Fruit fly (Drosophila melanogaster) whole organism, embryonic: Measurements from ENCODE around the gene Pink1.

Experiments used
- Adf1 ChIP-seq: fragments of 200-800 bp; sonication (Bioruptor generic); IDR thresholded peaks from 2 replicates; pipeline ENCODE4 v1.3.6; 2022; ENCODE audit warnings: missing biosample characterization, missing genetic modification characterization
- Aef1 ChIP-seq: fragments of 200-800 bp; sonication (Bioruptor generic); IDR thresholded peaks from 3 replicates; pipeline ENCODE4 v1.3.6; 2022; ENCODE audit warnings: missing biosample characterization, missing genetic modification characterization
- Asciz ChIP-seq: fragments of 200-800 bp; sonication (Bioruptor generic); optimal IDR thresholded peaks from 2 replicates; lab custom pipeline; 2017; ENCODE audit warnings: missing biosample characterization, mild to moderate bottlenecking, missing genetic modification characterization, missing genetic modification reagents
- B-H2 ChIP-seq: fragments of 200-800 bp; sonication (Bioruptor generic); optimal IDR thresholded peaks from 2 replicates; lab custom pipeline; 2018; ENCODE audit warnings: missing biosample characterization, mild to moderate bottlenecking, missing genetic modification characterization
- CG10654 ChIP-seq: fragments of 200-800 bp; sonication (Bioruptor generic); optimal IDR thresholded peaks from 2 replicates; lab custom pipeline; 2016; ENCODE audit warnings: missing biosample characterization, missing genetic modification characterization
- CG10979 ChIP-seq: fragments of 200-800 bp; sonication (Bioruptor generic); optimal IDR thresholded peaks from 2 replicates; lab custom pipeline; 2018; ENCODE audit warnings: missing biosample characterization, mild to moderate bottlenecking, missing genetic modification characterization, moderate library complexity
- CG11247 ChIP-seq: fragments of 200-800 bp; sonication (Bioruptor generic); IDR thresholded peaks from 2 replicates; pipeline ENCODE4 v1.3.6; 2022; ENCODE audit warnings: missing biosample characterization, missing genetic modification characterization
- CG12299 ChIP-seq: fragments of 200-800 bp; sonication (Bioruptor generic); optimal IDR thresholded peaks from 2 replicates; lab custom pipeline; 2018; ENCODE audit warnings: missing biosample characterization, mild to moderate bottlenecking, missing genetic modification characterization
- CG12942 ChIP-seq: fragments of 200-800 bp; sonication (Bioruptor generic); optimal IDR thresholded peaks from 3 replicates; lab custom pipeline; 2016; ENCODE audit warnings: missing biosample characterization, missing genetic modification characterization
- CG13296 ChIP-seq: fragments of 200-800 bp; sonication (Bioruptor generic); optimal IDR thresholded peaks from 3 replicates; lab custom pipeline; 2018; ENCODE audit warnings: missing biosample characterization, mild to moderate bottlenecking, missing genetic modification characterization
- CG14441 ChIP-seq: fragments of 200-800 bp; sonication (Bioruptor generic); IDR thresholded peaks from 2 replicates; pipeline ENCODE4 v1.3.6; 2022; ENCODE audit warnings: missing biosample characterization, missing genetic modification characterization
- CG15011 ChIP-seq: fragments of 200-800 bp; sonication (Bioruptor generic); optimal IDR thresholded peaks from 3 replicates; lab custom pipeline; 2018; ENCODE audit warnings: missing biosample characterization, mild to moderate bottlenecking, missing genetic modification characterization
- CG17568 ChIP-seq: fragments of 200-800 bp; sonication (Bioruptor generic); optimal IDR thresholded peaks from 2 replicates; lab custom pipeline; 2018; ENCODE audit warnings: missing biosample characterization, mild to moderate bottlenecking, missing genetic modification characterization, moderate library complexity
- CG2678 ChIP-seq: fragments of 200-800 bp; sonication (Bioruptor generic); optimal IDR thresholded peaks from 3 replicates; lab custom pipeline; 2019; ENCODE audit warnings: missing biosample characterization, mild to moderate bottlenecking, missing genetic modification characterization, moderate library complexity
- CG34224 ChIP-seq: fragments of 200-800 bp; sonication (Bioruptor generic); IDR thresholded peaks from 3 replicates; pipeline ENCODE4 v1.3.6; 2022; ENCODE audit warnings: missing biosample characterization, missing genetic modification characterization; ENCODE audit not compliant: partially characterized antibody
- CG5245 ChIP-seq: fragments of 200-800 bp; sonication (Bioruptor generic); optimal IDR thresholded peaks from 3 replicates; lab custom pipeline; 2016; ENCODE audit warnings: missing biosample characterization, missing genetic modification characterization
- CG6254 ChIP-seq: fragments of 200-800 bp; sonication (Bioruptor generic); optimal IDR thresholded peaks from 3 replicates; lab custom pipeline; 2017; ENCODE audit warnings: mild to moderate bottlenecking, missing biosample characterization, missing genetic modification reagents, missing genetic modification characterization
- CG8944 ChIP-seq: fragments of 200-800 bp; sonication (Bioruptor generic); optimal IDR thresholded peaks from 3 replicates; lab custom pipeline; 2016; ENCODE audit warnings: missing biosample characterization, missing genetic modification characterization
- CG9797 ChIP-seq: fragments of 200-800 bp; sonication (Bioruptor generic); optimal IDR thresholded peaks from 3 replicates; lab custom pipeline; 2018; ENCODE audit warnings: missing biosample characterization, mild to moderate bottlenecking, missing genetic modification characterization
- CrebB ChIP-seq: fragments of 200-800 bp; sonication (Bioruptor generic); optimal IDR thresholded peaks from 3 replicates; lab custom pipeline; 2018; ENCODE audit warnings: missing biosample characterization, mild to moderate bottlenecking, missing genetic modification characterization
- Dad ChIP-seq: fragments of 200-800 bp; sonication (Bioruptor generic); optimal IDR thresholded peaks from 3 replicates; lab custom pipeline; 2016; ENCODE audit warnings: missing biosample characterization, missing genetic modification characterization
- Dfd ChIP-seq, 2 experiments: fragments of >200 bp; optimal IDR thresholded peaks; 2 replicates each; lab custom pipeline; 2017; ENCODE audit warnings: missing biosample characterization in 2 of 2, missing genetic modification characterization in 2 of 2
- Doc3 ChIP-seq: fragments of 200-800 bp; sonication (Bioruptor generic); IDR thresholded peaks from 3 replicates; pipeline ENCODE4 v1.3.6; 2022; ENCODE audit warnings: missing biosample characterization, missing genetic modification characterization; ENCODE audit not compliant: partially characterized antibody
- GATAe ChIP-seq: fragments of 200-800 bp; sonication (Bioruptor generic); conservative IDR thresholded peaks from 2 replicates; pipeline ENCODE4 v1.3.6; 2022; ENCODE audit warnings: missing biosample characterization, missing genetic modification characterization
- Kr ChIP-seq: fragments of 200-800 bp; sonication (Bioruptor generic); optimal IDR thresholded peaks from 2 replicates; lab custom pipeline; 2017; ENCODE audit warnings: missing biosample characterization, mild to moderate bottlenecking, missing genetic modification characterization
- NC2α ChIP-seq: fragments of 200-800 bp; sonication (Bioruptor generic); optimal IDR thresholded peaks from 2 replicates; lab custom pipeline; 2016; ENCODE audit warnings: missing biosample characterization, missing genetic modification characterization
- NFAT ChIP-seq: fragments of 200-800 bp; sonication (Bioruptor generic); IDR thresholded peaks from 2 replicates; pipeline ENCODE4 v1.3.6; 2022; ENCODE audit warnings: missing biosample characterization, missing genetic modification characterization
- Optix ChIP-seq: fragments of 200-800 bp; sonication (Bioruptor generic); IDR thresholded peaks from 3 replicates; pipeline ENCODE4 v1.3.6; 2022; ENCODE audit warnings: missing biosample characterization, missing genetic modification characterization
- Sin3A ChIP-seq: fragments of >200 bp; optimal IDR thresholded peaks from 2 replicates; lab custom pipeline; 2018
- Ssrp ChIP-seq: fragments of 200-800 bp; sonication (Bioruptor generic); optimal IDR thresholded peaks from 2 replicates; lab custom pipeline; 2018; ENCODE audit warnings: missing biosample characterization, mild to moderate bottlenecking, missing genetic modification characterization, moderate library complexity
- cato ChIP-seq: fragments of 200-800 bp; sonication (Bioruptor generic); optimal IDR thresholded peaks from 2 replicates; lab custom pipeline; 2016; ENCODE audit warnings: missing biosample characterization, missing genetic modification characterization, borderline replicate concordance
- cg ChIP-seq: fragments of 200-800 bp; sonication (Bioruptor generic); optimal IDR thresholded peaks from 3 replicates; lab custom pipeline; 2019; ENCODE audit warnings: missing biosample characterization, mild to moderate bottlenecking, missing genetic modification characterization, moderate library complexity
- crp ChIP-seq, 2 experiments: fragments of 200-800 bp; sonication (Bioruptor generic); optimal IDR thresholded peaks; 2 replicates in 1 of 2; 3 replicates in 1 of 2; lab custom pipeline; 2017; ENCODE audit warnings: missing biosample characterization in 2 of 2, missing genetic modification characterization in 2 of 2, mild to moderate bottlenecking in 1 of 2, moderate library complexity in 1 of 2
- eve ChIP-seq, 2 experiments: fragments of >200 bp; optimal IDR thresholded peaks; 2 replicates each; lab custom pipeline; 2017; ENCODE audit warnings: missing biosample characterization in 2 of 2, missing genetic modification characterization in 2 of 2
- gfzf ChIP-seq: fragments of 200-800 bp; sonication (Bioruptor generic); optimal IDR thresholded peaks from 2 replicates; lab custom pipeline; 2016; ENCODE audit warnings: missing biosample characterization, mild to moderate bottlenecking, missing genetic modification characterization, moderate library complexity
- gro ChIP-seq: fragments of 200-800 bp; sonication (Bioruptor generic); optimal IDR thresholded peaks from 2 replicates; lab custom pipeline; 2016; ENCODE audit warnings: missing biosample characterization, missing genetic modification characterization
- lmd ChIP-seq: fragments of 200-800 bp; sonication (Bioruptor generic); IDR thresholded peaks from 2 replicates; pipeline ENCODE4 v1.3.6; 2022; ENCODE audit warnings: missing biosample characterization, missing genetic modification characterization
- pb ChIP-seq: fragments of 200-800 bp; sonication (Bioruptor generic); optimal IDR thresholded peaks from 3 replicates; lab custom pipeline; 2016; ENCODE audit warnings: missing biosample characterization, missing genetic modification characterization
- phol ChIP-seq: fragments of 200-800 bp; sonication (Bioruptor generic); optimal IDR thresholded peaks from 3 replicates; lab custom pipeline; 2018; ENCODE audit warnings: missing biosample characterization, mild to moderate bottlenecking, missing genetic modification characterization, moderate library complexity
- pita ChIP-seq: fragments of 200-800 bp; sonication (Bioruptor generic); optimal IDR thresholded peaks from 2 replicates; lab custom pipeline; 2017; ENCODE audit warnings: missing biosample characterization, mild to moderate bottlenecking, missing genetic modification characterization
- prd ChIP-seq, 3 experiments: fragments of >200 bp in 2 of 3; fragments of 200-800 bp in 1 of 3; sonication (Bioruptor generic) in 1 of 3; optimal IDR thresholded peaks in 2 of 3; IDR thresholded peaks in 1 of 3; 2 replicates in 2 of 3; 3 replicates in 1 of 3; pipeline versions ENCODE4 v1.3.6 to Lab custom; 2017 to 2022; ENCODE audit warnings: missing biosample characterization in 1 of 3, missing genetic modification characterization in 1 of 3
- pzg ChIP-seq: fragments of 200-800 bp; sonication (Bioruptor generic); optimal IDR thresholded peaks from 3 replicates; lab custom pipeline; 2018; ENCODE audit warnings: missing biosample characterization, mild to moderate bottlenecking, missing genetic modification characterization, moderate library complexity
- rib ChIP-seq: fragments of 200-800 bp; sonication (Bioruptor generic); IDR thresholded peaks from 2 replicates; pipeline ENCODE4 v1.3.6; 2022; ENCODE audit warnings: missing biosample characterization, missing genetic modification characterization
- sisA ChIP-seq: fragments of 200-800 bp; sonication (Bioruptor generic); IDR thresholded peaks from 2 replicates; pipeline ENCODE4 v1.3.6; 2022; ENCODE audit warnings: missing biosample characterization, missing genetic modification characterization
- sr ChIP-seq: fragments of 200-800 bp; sonication (Bioruptor generic); IDR thresholded peaks from 3 replicates; pipeline ENCODE4 v1.3.6; 2022; ENCODE audit warnings: missing biosample characterization, missing genetic modification characterization
- stwl ChIP-seq: fragments of 200-800 bp; sonication (Bioruptor generic); optimal IDR thresholded peaks from 3 replicates; lab custom pipeline; 2018; ENCODE audit warnings: missing biosample characterization, mild to moderate bottlenecking, missing genetic modification characterization, moderate library complexity
- tio ChIP-seq: fragments of 200-800 bp; sonication (Bioruptor generic); optimal IDR thresholded peaks from 2 replicates; lab custom pipeline; 2017; ENCODE audit warnings: missing biosample characterization, missing genetic modification characterization, inconsistent platforms
- trem ChIP-seq: fragments of 200-800 bp; optimal IDR thresholded peaks from 3 replicates; lab custom pipeline; 2019; ENCODE audit warnings: missing biosample characterization, mild to moderate bottlenecking, missing genetic modification characterization, moderate library complexity
- trh ChIP-seq: fragments of 200-800 bp; sonication (Bioruptor generic); optimal IDR thresholded peaks from 2 replicates; lab custom pipeline; 2016; ENCODE audit warnings: missing biosample characterization, missing genetic modification characterization
- ttk ChIP-seq: fragments of 200-800 bp; sonication (Bioruptor generic); IDR thresholded peaks from 2 replicates; pipeline ENCODE4 v2.1.2; 2022; ENCODE audit warnings: missing biosample characterization, missing genetic modification characterization

Gene Pink1

dm6 chrX:6677826-6678489 lies 5.6 kb upstream of the Pink1 start, which contains the start of gene Fum1 (continued):
- no peak for TF ChIP-seq cato
- TF ChIP-seq pb (GFP tag; lab: Kevin White, UChicago): no peak
- TF ChIP-seq Asciz (GFP tag; lab: Kevin White, UChicago): no peak
- TF ChIP-seq gfzf (GFP tag; lab: Kevin White, UChicago): peak; percentile 31
- no peak for TF ChIP-seq CG5245 (GFP tag; lab: Kevin White, UChicago)
- TF ChIP-seq sisA (GFP tag; lab: Robert Waterston, UW): no peak
- no peak for TF ChIP-seq CG13296 (GFP tag; lab: Kevin White, UChicago)
- no peak for TF ChIP-seq Ssrp (tag; lab: Kevin White, UChicago)
- TF ChIP-seq CG11247: no peak
- no peak for TF ChIP-seq ttk (GFP tag; lab: Robert Waterston, UW)
- no peak for TF ChIP-seq CG10979 (tag; lab: Kevin White, UChicago)
- TF ChIP-seq gro (GFP tag; lab: Kevin White, UChicago): peak; percentile 53
- no peak for TF ChIP-seq CG12942 (GFP tag; lab: Kevin White, UChicago)
- peak; percentile 63 for TF ChIP-seq pzg (GFP tag; lab: Kevin White, UChicago)
- TF ChIP-seq B-H2 (GFP tag; lab: Kevin White, UChicago): no peak
- peak; percentile 69 for TF ChIP-seq trem (tag; lab: Kevin White, UChicago)
- TF ChIP-seq stwl (tag; lab: Kevin White, UChicago): peak; percentile 46
- TF ChIP-seq tio (GFP tag; lab: Kevin White, UChicago): no peak
- peak; percentile 87 for TF ChIP-seq CG34224 (GFP tag; lab: Robert Waterston, UW)
- no peak for TF ChIP-seq cg (GFP tag; lab: Kevin White, UChicago)
- no peak for TF ChIP-seq GATAe
- peak; percentile 24; the same call in 1 of the 3 replicates for TF ChIP-seq Aef1 (GFP tag; lab: Robert Waterston, UW)
- TF ChIP-seq Sin3A (lab: Kevin White, UChicago): peak; percentile 91
- no peak for TF ChIP-seq rib
- no peak for TF ChIP-seq CG17568 (GFP tag; lab: Kevin White, UChicago)
- peak; percentile 25 for TF ChIP-seq CG12299
- no peak for TF ChIP-seq eve (GFP tag; optimal IDR thresholded peaks at IDR 0.05; lab: Kevin White, UChicago)
- TF ChIP-seq phol (tag; lab: Kevin White, UChicago): peak; percentile 34
- TF ChIP-seq Dfd (GFP tag; optimal IDR thresholded peaks at IDR 0.05; lab: Kevin White, UChicago): no peak
- no peak for TF ChIP-seq CG6254 (GFP tag; lab: Kevin White, UChicago)
- TF ChIP-seq CG14441: no peak
- no peak for TF ChIP-seq lmd (GFP tag; lab: Robert Waterston, UW)
- TF ChIP-seq Doc3 (GFP tag; lab: Robert Waterston, UW): peak; percentile 93
- no peak for TF ChIP-seq Adf1 (GFP tag; lab: Robert Waterston, UW)
- no peak for TF ChIP-seq Optix (GFP tag; lab: Robert Waterston, UW)
- TF ChIP-seq sr: no peak
- TF ChIP-seq CG8944 (GFP tag; lab: Kevin White, UChicago): no peak
- TF ChIP-seq trh (GFP tag; lab: Kevin White, UChicago): no peak
- TF ChIP-seq Dad: no peak
- no peak for TF ChIP-seq NC2α
- TF ChIP-seq CG9797 (GFP tag; lab: Kevin White, UChicago): no peak
- TF ChIP-seq prd (optimal IDR thresholded peaks at IDR 0.05; lab: Kevin White, UChicago): no peak
- no peak for TF ChIP-seq prd (GFP tag; IDR thresholded peaks at IDR 0.05; lab: Robert Waterston, UW)
- no peak for TF ChIP-seq CG15011 (GFP tag; lab: Kevin White, UChicago)
- TF ChIP-seq NFAT (GFP tag; lab: Robert Waterston, UW): no peak
- TF ChIP-seq CG2678 (tag; lab: Kevin White, UChicago): no peak
- TF ChIP-seq pita: no peak
- no peak for TF ChIP-seq Kr (GFP tag; lab: Kevin White, UChicago)
- no peak for TF ChIP-seq CG10654 (GFP tag; lab: Kevin White, UChicago)
- no peak for TF ChIP-seq CrebB
- TF ChIP-seq crp (GFP tag; optimal IDR thresholded peaks at IDR 0.05; lab: Kevin White, UChicago): peak; percentile 65 to 92
